Worm (Caenorhabditis elegans) whole organism, L3 larva: ENCODE results near the gene srt-49.
"Not testable (repeated sequence)": the region's sequence is repeated elsewhere in the genome, so short reads cannot be mapped to it uniquely, and the experiment has no call there.

Experiments used
- R02D3.7 ChIP-seq: fragments of 150-350 bp; optimal IDR thresholded peaks from 2 replicates; lab custom pipeline; 2014; ENCODE audit warnings: missing biosample characterization, missing genetic modification characterization
- aly-2 ChIP-seq: fragments of 150-350 bp; optimal IDR thresholded peaks from 2 replicates; lab custom pipeline; 2014; ENCODE audit warnings: missing biosample characterization, missing genetic modification characterization
- ama-1 ChIP-seq: fragments of 150-350 bp; optimal IDR thresholded peaks from 2 replicates; lab custom pipeline; 2018
- ceh-16 ChIP-seq: sonication (generic microtip); optimal IDR thresholded peaks from 2 replicates; lab custom pipeline; 2017; ENCODE audit warnings: missing biosample characterization, missing genetic modification characterization
- ceh-82 ChIP-seq: fragments of 150-350 bp; optimal IDR thresholded peaks from 2 replicates; lab custom pipeline; 2014; ENCODE audit warnings: missing biosample characterization, missing genetic modification characterization
- ceh-9 ChIP-seq: sonication (generic microtip); optimal IDR thresholded peaks from 2 replicates; lab custom pipeline; 2018; ENCODE audit warnings: missing biosample characterization, missing genetic modification characterization
- daf-12 ChIP-seq: fragments of 150-350 bp; optimal IDR thresholded peaks from 2 replicates; lab custom pipeline; 2014; ENCODE audit warnings: missing biosample characterization, missing genetic modification reagents, missing genetic modification characterization
- egl-27 ChIP-seq: sonication (generic microtip); optimal IDR thresholded peaks from 4 replicates; lab custom pipeline; 2017; ENCODE audit warnings: missing biosample characterization, missing genetic modification reagents, missing genetic modification characterization
- egl-5 ChIP-seq: fragments of 150-350 bp; optimal IDR thresholded peaks from 2 replicates; lab custom pipeline; 2017; ENCODE audit warnings: missing biosample characterization, missing genetic modification reagents, missing genetic modification characterization, inconsistent platforms
- elt-1 ChIP-seq: fragments of 150-350 bp; optimal IDR thresholded peaks from 2 replicates; lab custom pipeline; 2014; ENCODE audit warnings: missing biosample characterization, missing genetic modification characterization
- elt-2 ChIP-seq: sonication (generic microtip); optimal IDR thresholded peaks from 2 replicates; lab custom pipeline; 2016; ENCODE audit warnings: missing genetic modification reagents, mild to moderate bottlenecking, missing genetic modification characterization, missing compliant biosample characterization
- elt-3 ChIP-seq, 3 experiments: fragments of 150-350 bp in 1 of 3; sonication (generic microtip) in 2 of 3; optimal IDR thresholded peaks; 2 replicates in 2 of 3; 4 replicates in 1 of 3; lab custom pipeline; 2014 to 2017; ENCODE audit warnings: missing biosample characterization in 3 of 3, missing genetic modification characterization in 3 of 3
- fkh-10 ChIP-seq: sonication (generic microtip); optimal IDR thresholded peaks from 2 replicates; lab custom pipeline; 2017; ENCODE audit warnings: missing biosample characterization, missing genetic modification reagents, missing genetic modification characterization
- fkh-2 ChIP-seq: fragments of 150-350 bp; optimal IDR thresholded peaks from 2 replicates; lab custom pipeline; 2014; ENCODE audit warnings: missing biosample characterization, missing genetic modification reagents, missing genetic modification characterization
- hmg-11 ChIP-seq: sonication (generic microtip); optimal IDR thresholded peaks from 2 replicates; lab custom pipeline; 2016; ENCODE audit warnings: missing genetic modification characterization, missing compliant biosample characterization
- jun-1 ChIP-seq: fragments of 150-350 bp; optimal IDR thresholded peaks from 2 replicates; lab custom pipeline; 2014; ENCODE audit warnings: missing biosample characterization, missing genetic modification reagents, missing genetic modification characterization
- lin-15B ChIP-seq: fragments of 150-350 bp; optimal IDR thresholded peaks from 2 replicates; lab custom pipeline; 2014; ENCODE audit warnings: missing biosample characterization, missing genetic modification characterization
- lsy-12 ChIP-seq: sonication (generic microtip); optimal IDR thresholded peaks from 2 replicates; lab custom pipeline; 2016; ENCODE audit warnings: mild to moderate bottlenecking, missing genetic modification characterization, missing compliant biosample characterization
- mdl-1 ChIP-seq: fragments of 150-350 bp; optimal IDR thresholded peaks from 2 replicates; lab custom pipeline; 2014; ENCODE audit warnings: missing biosample characterization, missing genetic modification characterization
- mml-1 ChIP-seq: fragments of 150-350 bp; sonication (generic microtip); optimal IDR thresholded peaks from 3 replicates; lab custom pipeline; 2014; ENCODE audit warnings: missing biosample characterization, missing genetic modification characterization
- nfya-1 ChIP-seq: sonication (generic microtip); optimal IDR thresholded peaks from 2 replicates; lab custom pipeline; 2017; ENCODE audit warnings: missing genetic modification characterization, mild to moderate bottlenecking, missing compliant biosample characterization, antibody characterized with exemption, moderate library complexity; ENCODE audit not compliant: insufficient read depth
- nhr-11 ChIP-seq: fragments of 150-350 bp; optimal IDR thresholded peaks from 2 replicates; lab custom pipeline; 2014; ENCODE audit warnings: missing biosample characterization, missing genetic modification characterization
- nhr-12 ChIP-seq: fragments of 150-350 bp; optimal IDR thresholded peaks from 2 replicates; lab custom pipeline; 2014; ENCODE audit warnings: missing biosample characterization, missing genetic modification characterization
- nhr-23 ChIP-seq: fragments of 150-350 bp; optimal IDR thresholded peaks from 2 replicates; lab custom pipeline; 2014; ENCODE audit warnings: missing biosample characterization, missing genetic modification reagents, missing genetic modification characterization
- nhr-25 ChIP-seq: sonication (generic microtip); optimal IDR thresholded peaks from 2 replicates; lab custom pipeline; 2017; ENCODE audit warnings: missing biosample characterization, missing genetic modification characterization
- nhr-43 ChIP-seq: sonication (generic microtip); optimal IDR thresholded peaks from 2 replicates; lab custom pipeline; 2016; ENCODE audit warnings: mild to moderate bottlenecking, missing genetic modification characterization, missing compliant biosample characterization; ENCODE audit not compliant: poor library complexity, severe bottlenecking
- nhr-67 ChIP-seq: fragments of 150-350 bp; optimal IDR thresholded peaks from 2 replicates; lab custom pipeline; 2014; ENCODE audit warnings: missing biosample characterization, missing genetic modification characterization
- nhr-76 ChIP-seq: fragments of 150-350 bp; sonication (generic microtip); optimal IDR thresholded peaks from 5 replicates; lab custom pipeline; 2014; ENCODE audit warnings: missing biosample characterization, missing genetic modification characterization
- nhr-77 ChIP-seq: fragments of 150-350 bp; optimal IDR thresholded peaks from 2 replicates; lab custom pipeline; 2014; ENCODE audit warnings: missing biosample characterization, missing genetic modification characterization
- pha-4 ChIP-seq: fragments of 150-350 bp; optimal IDR thresholded peaks from 2 replicates; lab custom pipeline; 2014; ENCODE audit warnings: missing biosample characterization, missing genetic modification reagents, missing genetic modification characterization
- pqm-1 ChIP-seq: fragments of 150-350 bp; optimal IDR thresholded peaks from 2 replicates; lab custom pipeline; 2017; ENCODE audit warnings: missing biosample characterization, missing genetic modification characterization, inconsistent platforms
- sea-2 ChIP-seq: fragments of 150-350 bp; sonication (generic microtip); optimal IDR thresholded peaks from 4 replicates; lab custom pipeline; 2014; ENCODE audit warnings: missing biosample characterization, missing genetic modification reagents, missing genetic modification characterization
- skn-1 ChIP-seq: fragments of 150-350 bp; optimal IDR thresholded peaks from 2 replicates; lab custom pipeline; 2014; ENCODE audit warnings: missing biosample characterization, missing genetic modification characterization
- tbx-2 ChIP-seq: sonication (generic microtip); optimal IDR thresholded peaks from 2 replicates; lab custom pipeline; 2016; ENCODE audit warnings: mild to moderate bottlenecking, missing genetic modification characterization, missing compliant biosample characterization
- unc-62 ChIP-seq: fragments of 150-350 bp; sonication (generic microtip); optimal IDR thresholded peaks from 4 replicates; lab custom pipeline; 2014; ENCODE audit warnings: missing biosample characterization, missing genetic modification reagents, missing genetic modification characterization
- zag-1 ChIP-seq: fragments of 150-350 bp; optimal IDR thresholded peaks from 2 replicates; lab custom pipeline; 2014; ENCODE audit warnings: missing biosample characterization, missing genetic modification characterization
- ztf-11 ChIP-seq: fragments of 150-350 bp; optimal IDR thresholded peaks from 2 replicates; lab custom pipeline; 2014; ENCODE audit warnings: missing biosample characterization, missing genetic modification characterization
- ztf-4 ChIP-seq: fragments of 150-350 bp; optimal IDR thresholded peaks from 2 replicates; lab custom pipeline; 2014; ENCODE audit warnings: missing biosample characterization, missing genetic modification characterization

Gene srt-49

DNA sequence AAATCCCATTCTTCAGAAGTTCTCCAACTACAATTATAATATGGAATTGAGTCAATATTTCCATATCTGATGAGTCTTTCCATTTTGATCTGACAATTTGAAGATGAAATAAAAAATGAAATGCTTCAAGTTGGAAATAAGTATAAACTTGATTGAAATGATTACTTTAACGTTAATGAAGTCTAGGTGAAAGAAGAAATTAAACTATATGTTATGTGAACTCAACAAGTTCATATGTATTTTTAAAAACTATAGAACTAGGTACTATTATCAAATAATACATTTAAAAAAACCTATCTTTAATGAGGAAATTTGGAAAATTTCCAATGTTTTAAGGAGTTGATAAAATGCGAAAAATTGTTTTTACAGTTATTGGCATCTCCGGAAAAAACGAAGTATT lies at the start of gene srt-49:
Gene srt-49 (minus strand): TSS at position 101 of the 400 bp plus-strand sequence.
- TF ChIP-seq ama-1 (lab: Kevin White, UChicago): no peak
- no peak for TF ChIP-seq daf-12
- TF ChIP-seq pha-4 (tag; lab: Kevin White, UChicago): no peak
- TF ChIP-seq nhr-12 (tag; lab: Kevin White, UChicago): no peak
- TF ChIP-seq nhr-23 (tag; lab: Kevin White, UChicago): no peak
- no peak for TF ChIP-seq jun-1
- no peak for TF ChIP-seq elt-3 (tag; optimal IDR thresholded peaks at IDR 0.05; lab: Kevin White, UChicago)
- no peak for TF ChIP-seq lin-15B (tag; lab: Kevin White, UChicago)
- TF ChIP-seq egl-27 (tag; lab: Kevin White, UChicago): no peak
- no peak for TF ChIP-seq ceh-9 (tag; lab: Kevin White, UChicago)
- no peak for TF ChIP-seq sea-2
- no peak for TF ChIP-seq zag-1 (tag; lab: Kevin White, UChicago)
- TF ChIP-seq ceh-82 (tag; lab: Kevin White, UChicago): no peak
- TF ChIP-seq nhr-76 (tag; lab: Kevin White, UChicago): no peak
- no peak for TF ChIP-seq ztf-11
- TF ChIP-seq egl-5 (tag; lab: Kevin White, UChicago): no peak
- TF ChIP-seq pqm-1: no peak
- no peak for TF ChIP-seq skn-1 (tag; lab: Kevin White, UChicago)
- no peak for TF ChIP-seq nhr-77 (tag; lab: Kevin White, UChicago)
- TF ChIP-seq fkh-2 (tag; lab: Kevin White, UChicago): no peak

DNA sequence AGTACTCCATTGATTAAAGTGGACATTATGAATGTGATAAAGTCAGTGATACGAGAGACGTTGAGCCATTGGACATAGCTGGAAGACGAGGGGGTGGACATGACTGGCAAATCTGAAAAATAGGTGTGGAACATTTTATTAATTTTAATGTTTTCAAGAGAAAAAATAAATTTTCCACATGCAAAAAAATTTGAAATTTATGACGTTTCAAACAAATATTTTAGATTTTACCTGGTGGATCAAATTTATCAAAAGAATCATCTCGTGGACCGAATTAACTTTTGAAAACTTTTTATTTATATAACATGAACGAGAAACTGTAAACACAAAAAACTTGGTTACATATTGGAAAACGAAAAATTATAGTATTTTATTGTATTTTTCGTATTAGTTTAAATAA lies 48.9 kb upstream of the srt-49 start, which contains the start of gene str-78:
Gene str-78 (minus strand): TSS at position 101 of the 400 bp plus-strand sequence.
- TF ChIP-seq elt-2 (tag; lab: Kevin White, UChicago) (no peak), lin-15B (tag; lab: Kevin White, UChicago) (no peak), nhr-11 (tag; lab: Kevin White, UChicago) (no peak), nhr-23 (tag; lab: Kevin White, UChicago) (no peak), jun-1 (no peak), lsy-12 (no peak), mml-1 (tag; lab: Kevin White, UChicago) (no peak), zag-1 (tag; lab: Kevin White, UChicago) (no peak), egl-5 (tag; lab: Kevin White, UChicago) (no peak), mdl-1 (no peak), tbx-2 (tag; lab: Kevin White, UChicago) (no peak), hmg-11 (tag; lab: Kevin White, UChicago) (no peak), nfya-1 (tag; lab: Kevin White, UChicago) (no peak), pqm-1 (no peak), aly-2 (tag; lab: Kevin White, UChicago) (no peak), elt-3 (tag; optimal IDR thresholded peaks at IDR 0.05; lab: Kevin White, UChicago) (no peak), nhr-43 (tag; lab: Kevin White, UChicago) (no peak), nhr-67 (tag; lab: Kevin White, UChicago) (no peak)

DNA sequence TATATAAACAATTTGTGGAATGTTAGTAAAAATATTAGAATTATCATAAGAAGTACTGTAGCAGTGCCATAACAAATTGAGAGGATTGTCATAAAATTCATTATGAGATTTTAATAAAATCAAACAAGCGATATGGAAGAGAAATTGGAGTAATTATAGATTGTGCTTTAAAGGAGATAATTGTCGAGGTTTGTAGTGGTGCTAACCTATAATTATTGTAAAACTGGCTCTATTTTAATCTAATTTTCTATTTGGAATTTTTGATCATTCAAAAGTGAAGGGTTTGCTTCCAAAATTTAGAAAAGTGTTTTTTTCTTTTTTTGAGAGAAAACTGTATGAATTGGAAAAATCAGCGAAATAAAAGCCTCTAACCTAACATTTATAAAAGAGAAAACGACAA lies 42.6 kb upstream of the srt-49 start, which contains the start of gene srg-51:
Gene srg-51 (minus strand): TSS at position 101 of the 400 bp plus-strand sequence.
- TF ChIP-seq ceh-16 (tag; lab: Kevin White, UChicago): no peak
- no peak for TF ChIP-seq tbx-2 (tag; lab: Kevin White, UChicago)

DNA sequence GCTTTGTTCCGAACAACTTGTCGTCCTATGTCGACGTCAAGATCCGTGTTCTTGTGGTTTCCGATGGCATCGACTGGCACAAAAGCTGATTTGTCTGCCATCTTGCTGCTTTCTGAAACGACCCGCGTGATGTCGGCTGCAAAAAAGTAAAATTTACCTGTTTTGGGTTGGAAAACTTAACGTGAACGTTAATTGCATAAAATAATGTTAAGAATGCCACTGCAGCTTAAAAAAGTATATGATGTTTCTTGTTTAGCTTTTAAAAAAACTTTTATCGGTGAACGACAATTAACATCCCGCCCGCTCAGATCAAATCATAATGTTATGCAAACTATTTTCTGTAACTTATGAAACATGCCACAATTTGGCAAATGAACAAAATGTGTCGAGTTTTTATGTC lies 35.7 kb upstream of the srt-49 start, which contains the start of gene M199.8:
Gene M199.8 (minus strand): TSS at position 101 of the 400 bp plus-strand sequence.
- not testable (repeated sequence) for TF ChIP-seq sea-2; fkh-2 (tag; lab: Kevin White, UChicago); jun-1

DNA sequence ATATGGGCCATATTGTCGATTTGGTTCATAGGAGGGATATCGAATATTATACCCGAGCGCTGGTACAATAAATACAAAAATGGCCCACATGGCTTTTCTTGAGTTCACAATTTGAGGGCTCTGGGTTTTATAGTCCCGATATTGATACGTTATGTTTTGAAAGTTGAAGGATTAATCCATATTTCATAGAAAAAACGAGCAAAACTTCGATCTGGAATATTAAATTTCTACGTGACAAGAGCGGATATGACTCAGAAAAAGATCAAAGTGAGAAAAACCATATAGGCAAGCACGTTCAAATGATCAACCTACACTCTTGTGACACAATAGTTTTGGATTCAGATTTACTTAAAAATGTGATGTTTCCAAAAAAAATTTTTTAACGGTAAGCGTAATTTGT lies 33.5 kb upstream of the srt-49 start, which contains the start of gene col-135:
Gene col-135 (minus strand): TSS at position 101 of the 400 bp plus-strand sequence.
- TF ChIP-seq R02D3.7 (no peak), nhr-11 (tag; lab: Kevin White, UChicago) (no peak), ceh-9 (tag; lab: Kevin White, UChicago) (no peak), ztf-11 (no peak), elt-1 (no peak), pha-4 (tag; lab: Kevin White, UChicago) (no peak), nhr-77 (tag; lab: Kevin White, UChicago) (no peak), ztf-4 (tag; lab: Kevin White, UChicago) (no peak), nhr-67 (tag; lab: Kevin White, UChicago) (no peak), pqm-1 (no peak), egl-27 (tag; lab: Kevin White, UChicago) (no peak), fkh-10 (no peak), unc-62 (GFP tag; lab: Kevin White, UChicago) (no peak), nhr-25 (tag; lab: Kevin White, UChicago) (no peak), lsy-12 (no peak), elt-2 (tag; lab: Kevin White, UChicago) (no peak), hmg-11 (tag; lab: Kevin White, UChicago) (no peak), nhr-43 (tag; lab: Kevin White, UChicago) (no peak)
